Fruit fly (Drosophila melanogaster) whole organism, wandering third instar larva: Measurements from ENCODE around the gene CG32944.

Experiments used
- CG9705 ChIP-seq: fragments of 200-800 bp; sonication (Bioruptor generic); optimal IDR thresholded peaks from 2 replicates; lab custom pipeline; 2018; ENCODE audit warnings: missing biosample characterization, mild to moderate bottlenecking, missing genetic modification characterization
- CrebA ChIP-seq: fragments of 200-800 bp; sonication (Bioruptor generic); optimal IDR thresholded peaks from 2 replicates; lab custom pipeline; 2016; ENCODE audit warnings: missing biosample characterization, mild to moderate bottlenecking, missing genetic modification characterization, borderline replicate concordance
- Hr78 ChIP-seq: fragments of >200 bp; optimal IDR thresholded peaks from 2 replicates; lab custom pipeline; 2017; ENCODE audit warnings: missing biosample characterization, missing genetic modification characterization
- OdsH ChIP-seq: fragments of 200-800 bp; sonication (Bioruptor generic); optimal IDR thresholded peaks from 2 replicates; lab custom pipeline; 2016; ENCODE audit warnings: missing biosample characterization, mild to moderate bottlenecking, missing genetic modification characterization
- Sp1 ChIP-seq: fragments of 200-800 bp; sonication (Bioruptor generic); optimal IDR thresholded peaks from 3 replicates; lab custom pipeline; 2019; ENCODE audit warnings: missing biosample characterization, mild to moderate bottlenecking, missing genetic modification characterization, moderate library complexity
- br ChIP-seq: fragments of 200-800 bp; sonication (Bioruptor generic); optimal IDR thresholded peaks from 2 replicates; lab custom pipeline; 2016; ENCODE audit warnings: missing biosample characterization, missing genetic modification characterization
- h ChIP-seq: fragments of 200-800 bp; sonication (Bioruptor generic); optimal IDR thresholded peaks from 3 replicates; lab custom pipeline; 2016; ENCODE audit warnings: missing biosample characterization, mild to moderate bottlenecking, missing genetic modification characterization
- psq ChIP-seq: fragments of 200-800 bp; sonication (Bioruptor generic); optimal IDR thresholded peaks from 3 replicates; lab custom pipeline; 2017; ENCODE audit warnings: missing biosample characterization, mild to moderate bottlenecking, missing genetic modification characterization, moderate library complexity
- usp ChIP-seq: fragments of >200 bp; optimal IDR thresholded peaks from 2 replicates; lab custom pipeline; 2017; ENCODE audit warnings: missing biosample characterization, missing genetic modification characterization
- woc ChIP-seq: sonication (Bioruptor generic); optimal IDR thresholded peaks from 2 replicates; lab custom pipeline; 2016; ENCODE audit warnings: missing biosample characterization, mild to moderate bottlenecking, missing genetic modification characterization

DNA sequence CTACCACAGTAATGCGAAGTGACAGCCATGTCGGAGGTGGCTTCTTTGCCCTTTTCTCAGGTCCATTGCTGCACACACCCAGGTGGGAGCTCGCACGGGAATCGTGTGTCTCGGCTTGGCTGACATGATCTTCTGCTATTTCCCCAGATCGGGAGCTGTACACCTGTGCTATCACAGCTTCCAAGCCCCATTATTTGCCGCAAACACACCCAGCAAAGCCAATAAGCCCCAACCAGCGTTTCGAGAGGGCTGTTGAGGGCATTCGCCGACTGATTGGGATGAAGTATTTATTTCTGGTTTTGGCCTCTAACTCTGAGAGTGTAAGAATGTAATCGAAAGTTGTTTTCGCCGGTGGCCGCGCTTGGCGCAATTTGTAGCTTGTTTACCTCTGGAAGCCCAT is 38.2 kb upstream of the CG32944 start:
- TF ChIP-seq Hr78, result no peak
- no peak for TF ChIP-seq h (GFP tag; lab: Kevin White, UChicago)
- TF ChIP-seq br (GFP tag; lab: Kevin White, UChicago), result no peak
- no peak for TF ChIP-seq psq
- TF ChIP-seq OdsH (GFP tag; lab: Kevin White, UChicago), result no peak
- TF ChIP-seq CrebA, result no peak
- no peak for TF ChIP-seq usp
- no peak for TF ChIP-seq Sp1
- no peak for TF ChIP-seq CG9705
- TF ChIP-seq woc (GFP tag; lab: Kevin White, UChicago), result no peak
